Fruit fly (Drosophila melanogaster): ENCODE data around the gene CG45488.

CG45488 gene

dm6 chrX:19878342-19879204 lies 41.7 kb downstream of the CG45488 start (continued):
- TF ChIP-seq CG11902 (GFP tag; optimal IDR thresholded peaks at IDR 0.05) = no peak
- TF ChIP-seq svp (GFP tag) = peak; percentile 84
- peak; percentile 59 for TF ChIP-seq Met (GFP tag; optimal IDR thresholded peaks at IDR 0.05)
- TF ChIP-seq Hr4 (GFP tag; optimal IDR thresholded peaks at IDR 0.05) = peak; percentile 43
- peak; percentile 37 for TF ChIP-seq CG3919 (GFP tag; optimal IDR thresholded peaks at IDR 0.05)
- TF ChIP-seq Ets96B (tag; optimal IDR thresholded peaks at IDR 0.05) = peak; percentile 59
- peak; percentile 42 for TF ChIP-seq CG11762 (GFP tag; optimal IDR thresholded peaks at IDR 0.05; ENCODE audit: insufficient read depth)
- peak; percentile 70 for TF ChIP-seq CG32006 (GFP tag; optimal IDR thresholded peaks at IDR 0.05)
- TF ChIP-seq CG6808 (GFP tag; optimal IDR thresholded peaks at IDR 0.05) = peak; percentile 16
- TF ChIP-seq fkh (GFP tag; optimal IDR thresholded peaks at IDR 0.05) = no peak
- TF ChIP-seq OdsH (GFP tag; optimal IDR thresholded peaks at IDR 0.05) = peak; percentile 61
- peak; percentile 40 for TF ChIP-seq lz (GFP tag; optimal IDR thresholded peaks at IDR 0.05)
- no peak for TF ChIP-seq Sox15 (GFP tag; optimal IDR thresholded peaks at IDR 0.05)
- TF ChIP-seq Smox (GFP tag; optimal IDR thresholded peaks at IDR 0.05) = peak; percentile 52
- TF ChIP-seq CG3032 (tag; optimal IDR thresholded peaks at IDR 0.05) = peak; percentile 54
- no peak for TF ChIP-seq dac (GFP tag; optimal IDR thresholded peaks at IDR 0.05)
- no peak for TF ChIP-seq CG1621 (tag; optimal IDR thresholded peaks at IDR 0.05)
- peak; percentile 14 to 29 for TF ChIP-seq ss (GFP tag; optimal IDR thresholded peaks at IDR 0.05)
- TF ChIP-seq CG6854 (GFP tag; optimal IDR thresholded peaks at IDR 0.05) = no peak
- TF ChIP-seq Eip75B (GFP tag; optimal IDR thresholded peaks at IDR 0.05) = peak; percentile 62
- TF ChIP-seq CG15336 (GFP tag; IDR thresholded peaks at IDR 0.05) = peak; percentile 52
- TF ChIP-seq CG8319 (GFP tag; optimal IDR thresholded peaks at IDR 0.05) = no peak

dm6 chrX:19876836-19877468 lies 43.3 kb downstream of the CG45488 start:
- TF ChIP-seq Smox (GFP tag; optimal IDR thresholded peaks at IDR 0.05) (peak; percentile 79), CG8319 (GFP tag; optimal IDR thresholded peaks at IDR 0.05) (peak; percentile 80), CG6808 (GFP tag; optimal IDR thresholded peaks at IDR 0.05) (peak; percentile 86), CG4318 (GFP tag; optimal IDR thresholded peaks at IDR 0.05) (peak; percentile 81), lz (GFP tag; optimal IDR thresholded peaks at IDR 0.05) (peak; percentile 81), CG8119 (GFP tag; IDR thresholded peaks at IDR 0.05) (peak; percentile 79), CG8632 (GFP tag; optimal IDR thresholded peaks at IDR 0.05) (peak; percentile 86), cyc (GFP tag; optimal IDR thresholded peaks at IDR 0.05) (peak; percentile 74), CG6276 (GFP tag; optimal IDR thresholded peaks at IDR 0.05) (peak; percentile 82), Gug (GFP tag; IDR thresholded peaks at IDR 0.05) (peak; percentile 66), pdm3 (GFP tag; optimal IDR thresholded peaks at IDR 0.05) (peak; percentile 88), Sox102F (GFP tag; optimal IDR thresholded peaks at IDR 0.05) (peak; percentile 80), Hr4 (GFP tag; optimal IDR thresholded peaks at IDR 0.05) (peak; percentile 81), CG32006 (GFP tag; optimal IDR thresholded peaks at IDR 0.05) (peak; percentile 89), CG10669 (GFP tag; optimal IDR thresholded peaks at IDR 0.05) (peak; percentile 82), fd59A (GFP tag; optimal IDR thresholded peaks at IDR 0.05) (peak; percentile 79), spab (GFP tag; optimal IDR thresholded peaks at IDR 0.05) (peak; percentile 80), CG31627 (GFP tag; optimal IDR thresholded peaks at IDR 0.05) (peak; percentile 70), CG16779 (tag; optimal IDR thresholded peaks at IDR 0.05) (peak; percentile 72), esn (GFP tag; optimal IDR thresholded peaks at IDR 0.05) (peak; percentile 86), dsx (GFP tag; optimal IDR thresholded peaks at IDR 0.05; ENCODE audit: poor library complexity, severe bottlenecking) (peak; percentile 71), CG11902 (GFP tag; optimal IDR thresholded peaks at IDR 0.05) (peak; percentile 59), CG3032 (tag; optimal IDR thresholded peaks at IDR 0.05) (peak; percentile 83), Sox15 (GFP tag; optimal IDR thresholded peaks at IDR 0.05) (peak; percentile 77), acj6 (GFP tag; optimal IDR thresholded peaks at IDR 0.05) (peak; percentile 90), CG6854 (GFP tag; optimal IDR thresholded peaks at IDR 0.05) (peak; percentile 60), CG9139 (GFP tag; optimal IDR thresholded peaks at IDR 0.05) (peak; percentile 71), Hr38 (GFP tag; optimal IDR thresholded peaks at IDR 0.05) (no peak), CG34406 (GFP tag; optimal IDR thresholded peaks at IDR 0.05) (peak; percentile 85), CG15336 (GFP tag; IDR thresholded peaks at IDR 0.05) (peak; percentile 69), Lpt (GFP tag; optimal IDR thresholded peaks at IDR 0.05) (peak; percentile 78), Eip93F (GFP tag; optimal IDR thresholded peaks at IDR 0.05) (peak; percentile 20), vri (GFP tag; optimal IDR thresholded peaks at IDR 0.05) (peak; percentile 61), Met (GFP tag; optimal IDR thresholded peaks at IDR 0.05) (peak; percentile 84), Eip78C (GFP tag) (peak; percentile 97)

All from whole organism, prepupa.